Fruit fly (Drosophila melanogaster) whole organism: ENCODE data around the gene CG13062.

Experiments used
- CG8478 ChIP-seq: fragments of >200 bp; optimal IDR thresholded peaks from 2 replicates; lab custom pipeline; 2018; ENCODE audit warnings: inconsistent platforms
- Dll ChIP-seq: fragments of >200 bp; optimal IDR thresholded peaks from 2 replicates; lab custom pipeline; 2017
- EcR ChIP-seq, 2 experiments: fragments of >200 bp; optimal IDR thresholded peaks; 2 replicates each; lab custom pipeline; 2017; ENCODE audit warnings: missing biosample characterization in 2 of 2, missing genetic modification characterization in 2 of 2, missing genetic modification reagents in 2 of 2
- pan ChIP-seq: fragments of >200 bp; optimal IDR thresholded peaks from 2 replicates; lab custom pipeline; 2017
- psq ChIP-seq: fragments of >200 bp; optimal IDR thresholded peaks from 2 replicates; lab custom pipeline; 2017
- usp ChIP-seq: fragments of >200 bp; optimal IDR thresholded peaks from 2 replicates; lab custom pipeline; 2017; ENCODE audit warnings: missing biosample characterization, missing genetic modification characterization, mixed read lengths

CG13062 gene

DNA sequence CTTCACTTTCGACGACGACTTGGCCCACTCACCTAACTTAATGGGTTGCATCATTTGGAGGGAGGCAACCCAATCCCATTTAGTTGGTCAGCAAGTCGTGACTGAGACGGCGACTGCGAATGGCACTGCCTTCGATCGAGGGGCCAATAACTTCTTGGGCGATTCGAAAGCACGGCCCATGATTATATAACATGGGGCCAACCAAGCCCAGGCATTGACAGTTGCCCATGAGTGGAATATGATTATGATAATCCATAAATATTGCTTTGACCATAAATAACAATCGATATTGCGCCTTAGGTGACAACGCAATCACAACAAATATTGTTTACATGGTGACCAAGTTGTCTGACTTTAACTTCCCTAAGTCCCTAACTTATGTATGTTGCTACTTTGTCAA, 30.3 kb upstream of the CG13062 start, which contains the start of gene CG13048:
TSS of gene CG13048 (minus strand) at position 101 of the 400 bp plus-strand sequence.
- TF ChIP-seq Dll (lab: Kevin White, UChicago) (no peak), pan (lab: Kevin White, UChicago) (no peak), EcR (GFP tag; optimal IDR thresholded peaks at IDR 0.05; lab: Kevin White, UChicago) (no peak), CG8478 (no peak), usp (GFP tag; lab: Kevin White, UChicago) (no peak), psq (lab: Kevin White, UChicago) (no peak)

DNA sequence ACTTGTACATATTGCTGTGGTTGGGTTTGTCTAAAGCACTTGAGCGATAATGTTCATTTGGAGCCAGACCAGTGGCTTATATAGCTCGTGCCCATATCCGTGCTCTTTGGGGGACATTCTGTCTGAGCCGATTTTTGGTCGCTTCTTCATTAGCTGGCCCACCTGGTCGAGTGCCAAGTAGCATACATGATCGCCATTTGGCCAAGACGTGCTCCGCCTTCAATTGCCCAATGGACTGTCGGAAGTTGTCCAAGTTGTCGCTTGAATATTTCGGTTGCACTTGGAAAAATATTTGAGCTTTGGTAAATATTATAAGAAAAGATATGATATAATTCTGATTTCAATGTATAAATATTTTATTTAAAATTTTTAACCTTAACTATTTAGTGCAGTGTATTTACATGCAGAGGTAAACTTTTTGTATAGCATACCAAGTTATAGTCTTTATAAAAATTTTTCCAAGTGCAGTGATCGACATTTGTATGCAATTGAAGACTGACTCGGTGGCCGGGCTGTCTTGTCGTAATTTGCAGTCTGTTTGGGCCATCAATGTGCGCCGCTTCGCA, 28.7 kb upstream of the CG13062 start, which contains the start of gene CG13047:
TSS of gene CG13047 (minus strand) at position 51 of the 566 bp plus-strand sequence.
- no peak for TF ChIP-seq pan (lab: Kevin White, UChicago)

DNA sequence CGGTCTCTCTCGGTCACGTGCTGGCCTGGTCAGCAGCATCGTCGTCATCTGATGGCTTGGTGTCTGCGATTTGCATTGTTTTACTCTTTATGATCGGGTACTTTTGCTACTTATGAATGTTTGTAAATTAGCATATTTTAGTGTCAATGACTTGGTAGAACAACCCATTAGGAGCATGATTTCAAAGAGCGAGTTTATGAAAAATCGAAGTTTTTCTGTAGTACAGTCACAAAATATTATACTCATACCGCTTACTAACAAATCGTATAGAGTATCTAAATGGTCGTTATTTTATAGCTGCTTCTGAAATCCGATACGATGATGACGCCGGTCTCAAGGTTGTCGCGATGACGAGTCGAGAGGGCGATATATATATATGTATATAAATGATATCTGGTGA, 27.8 kb upstream of the CG13062 start:
- TF ChIP-seq psq (lab: Kevin White, UChicago) (no peak), Dll (lab: Kevin White, UChicago) (no peak), EcR (GFP tag; optimal IDR thresholded peaks at IDR 0.05; lab: Kevin White, UChicago) (no peak)

DNA sequence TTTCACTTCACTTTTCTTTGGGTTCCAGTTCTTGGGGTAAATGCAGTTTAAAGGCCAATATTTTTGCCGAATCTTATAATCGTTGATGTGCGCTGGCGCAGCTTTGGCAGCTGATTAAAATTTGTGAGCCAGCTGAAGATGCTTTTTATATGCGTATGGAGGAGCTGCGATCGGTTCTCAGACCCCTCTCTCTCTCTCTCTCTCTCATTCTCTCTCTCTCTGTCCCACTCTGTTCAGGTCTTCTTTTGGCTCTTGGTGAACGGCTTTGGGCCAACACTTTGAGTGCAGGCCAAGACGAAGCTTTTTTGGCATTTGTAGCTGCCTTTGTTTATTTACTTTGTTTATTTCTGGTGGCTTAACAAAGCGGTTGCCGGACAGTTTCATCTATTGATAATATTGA, 25.8 kb upstream of the CG13062 start, which contains the start of gene CG13046:
TSS of gene CG13046 (minus strand) at position 101 of the 400 bp plus-strand sequence.
- TF ChIP-seq Dll (lab: Kevin White, UChicago) (no peak), EcR (GFP tag; optimal IDR thresholded peaks at IDR 0.05; lab: Kevin White, UChicago) (no peak), pan (lab: Kevin White, UChicago) (no peak), usp (GFP tag; lab: Kevin White, UChicago) (no peak), psq (lab: Kevin White, UChicago) (no peak), CG8478 (no peak)

DNA sequence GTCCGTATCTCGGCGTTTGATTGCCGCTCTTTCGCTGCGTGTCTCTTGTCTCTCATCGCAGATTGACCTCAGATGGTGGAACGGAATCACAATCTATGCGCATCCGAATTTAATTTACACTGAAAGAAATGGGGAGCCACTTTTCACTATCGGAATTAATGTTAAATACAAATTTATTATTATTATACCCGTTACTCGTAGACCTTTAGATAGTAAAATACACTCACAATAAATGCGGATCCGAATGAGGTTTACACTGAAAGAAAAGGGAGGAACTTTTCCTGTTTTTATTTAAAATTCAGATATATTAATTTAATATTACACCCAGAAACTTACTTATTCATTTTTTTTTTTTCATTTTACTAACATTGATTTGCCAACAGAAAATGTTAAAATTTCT, 25.0 kb upstream of the CG13062 start:
- TF ChIP-seq EcR (GFP tag; optimal IDR thresholded peaks at IDR 0.05; lab: Kevin White, UChicago), result no peak
- TF ChIP-seq CG8478, result no peak
- no peak for TF ChIP-seq Dll (lab: Kevin White, UChicago)
- no peak for TF ChIP-seq psq (lab: Kevin White, UChicago)
- TF ChIP-seq pan (lab: Kevin White, UChicago), result no peak
- TF ChIP-seq usp (GFP tag; lab: Kevin White, UChicago), result no peak

DNA sequence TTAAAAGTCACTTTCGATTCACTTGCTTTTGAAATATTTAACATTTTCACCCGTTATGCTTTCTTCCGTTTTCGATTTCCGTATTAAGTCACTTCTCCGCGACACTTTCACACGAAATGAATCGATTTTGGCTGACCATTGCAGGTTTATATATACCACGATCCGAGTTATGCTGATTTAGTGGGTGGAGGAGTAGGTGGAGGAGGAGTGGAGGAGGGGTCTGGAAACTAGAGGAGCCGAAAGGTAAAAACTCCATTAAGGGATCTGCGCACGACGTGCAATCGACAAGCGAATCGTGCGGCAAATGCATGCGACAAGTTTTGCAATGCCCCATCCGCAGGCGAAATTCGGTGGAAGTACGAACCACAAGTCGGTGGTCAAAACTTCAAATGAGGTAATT, 23.2 kb upstream of the CG13062 start, which contains the start of gene CG13045:
TSS of gene CG13045 (minus strand) at position 101 of the 400 bp plus-strand sequence.
- TF ChIP-seq CG8478 (no peak), EcR (GFP tag; optimal IDR thresholded peaks at IDR 0.05; lab: Kevin White, UChicago) (no peak), pan (lab: Kevin White, UChicago) (no peak)

DNA sequence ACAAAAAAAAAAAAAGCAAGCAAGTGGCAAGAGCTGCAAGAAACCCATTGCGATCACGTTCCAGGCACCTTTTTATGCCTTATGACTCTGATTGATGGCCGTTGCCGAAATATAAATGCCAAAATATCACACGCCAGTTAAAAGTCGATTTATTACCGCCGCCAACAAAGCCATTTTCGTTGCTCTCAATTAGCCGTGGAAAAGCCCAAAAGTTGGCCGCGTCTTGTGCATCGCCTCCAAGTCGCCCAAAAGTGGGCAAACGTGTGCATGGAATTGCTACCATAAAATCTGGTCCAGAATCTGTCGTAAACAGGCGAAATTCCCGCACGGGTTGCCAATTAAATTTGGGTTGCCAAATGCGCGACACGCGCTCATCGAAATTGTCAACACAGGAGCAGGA, 22.4 kb upstream of the CG13062 start:
- TF ChIP-seq pan (lab: Kevin White, UChicago) (no peak), usp (GFP tag; lab: Kevin White, UChicago) (no peak), Dll (lab: Kevin White, UChicago) (no peak), EcR (GFP tag; optimal IDR thresholded peaks at IDR 0.05; lab: Kevin White, UChicago) (no peak), CG8478 (no peak), psq (lab: Kevin White, UChicago) (no peak)

DNA sequence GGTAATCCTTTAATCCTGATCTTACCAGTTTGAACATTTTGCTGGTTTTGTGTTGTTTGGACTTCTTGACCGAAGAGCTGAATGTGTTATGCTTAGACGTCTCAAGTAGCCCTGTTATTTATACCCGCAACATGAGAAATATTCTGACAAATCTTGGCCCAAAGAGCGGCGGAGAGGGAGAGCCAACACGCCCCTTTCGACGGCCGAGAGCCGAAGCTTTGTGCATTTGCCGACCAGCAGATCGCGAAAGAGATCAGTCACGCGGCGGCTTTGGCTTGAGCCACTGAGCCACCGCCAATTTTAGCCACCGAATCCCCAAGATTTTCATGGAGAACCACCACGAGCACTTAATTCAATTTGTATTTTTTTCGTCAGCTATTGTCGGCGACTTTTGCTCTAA, 18.6 kb upstream of the CG13062 start, which contains the start of gene CG4962:
TSS of gene CG4962 (minus strand) at position 101 of the 400 bp plus-strand sequence.
- TF ChIP-seq usp (GFP tag; lab: Kevin White, UChicago) (no peak), pan (lab: Kevin White, UChicago) (no peak), Dll (lab: Kevin White, UChicago) (no peak), CG8478 (no peak), psq (lab: Kevin White, UChicago) (no peak), EcR (GFP tag; optimal IDR thresholded peaks at IDR 0.05; lab: Kevin White, UChicago) (no peak)

DNA sequence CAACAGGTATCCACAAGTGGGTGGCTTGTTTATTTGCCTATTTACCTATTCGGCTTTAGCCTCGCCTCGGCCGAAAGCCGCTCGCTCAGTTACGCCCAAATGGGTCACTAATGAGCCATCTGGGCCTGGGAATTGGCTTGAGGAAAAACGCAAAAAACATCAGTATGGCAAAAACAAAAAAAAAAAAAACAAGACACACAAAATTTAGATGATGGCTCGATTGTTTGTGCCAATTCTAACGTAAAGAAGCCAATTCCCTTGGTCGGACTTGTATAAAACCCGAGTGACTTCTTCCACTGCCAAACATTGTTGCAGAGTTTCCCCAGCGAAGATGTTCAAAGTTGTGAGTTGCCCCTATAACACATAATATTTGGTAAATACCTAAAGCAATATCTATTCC, 12.9 kb upstream of the CG13062 start, which contains the start of gene CG4982:
TSS of gene CG4982 (plus strand) at position 301 of the 400 bp plus-strand sequence.
- no peak for TF ChIP-seq CG8478
- no peak for TF ChIP-seq psq (lab: Kevin White, UChicago)
- TF ChIP-seq Dll (lab: Kevin White, UChicago), result no peak
- no peak for TF ChIP-seq usp (GFP tag; lab: Kevin White, UChicago)
- TF ChIP-seq EcR (GFP tag; optimal IDR thresholded peaks at IDR 0.05; lab: Kevin White, UChicago), result no peak
- TF ChIP-seq pan (lab: Kevin White, UChicago), result no peak

DNA sequence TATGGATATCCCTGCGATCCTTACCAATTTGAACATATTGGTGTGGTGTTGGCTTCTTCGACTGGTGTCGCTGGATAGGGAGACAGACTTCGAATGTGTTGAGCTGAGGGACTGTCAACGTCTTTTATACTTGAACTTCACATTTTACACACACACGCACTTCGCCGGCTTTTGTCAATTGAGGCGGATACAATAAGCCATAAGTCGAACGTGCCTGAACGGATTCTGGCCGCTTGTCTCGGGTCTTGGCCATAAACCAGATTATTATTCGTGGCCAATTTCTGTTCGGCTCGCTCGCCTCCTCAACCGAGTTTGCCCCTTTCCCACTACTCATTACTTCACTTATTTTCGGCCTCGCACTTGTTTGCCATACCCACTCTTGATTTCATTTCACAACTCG, 11.0 kb upstream of the CG13062 start, which contains the start of gene CG13044:
TSS of gene CG13044 (minus strand) at position 101 of the 400 bp plus-strand sequence.
- TF ChIP-seq EcR (GFP tag; optimal IDR thresholded peaks at IDR 0.05; lab: Kevin White, UChicago) (no peak), pan (lab: Kevin White, UChicago) (no peak), Dll (lab: Kevin White, UChicago) (no peak), CG8478 (no peak), usp (GFP tag; lab: Kevin White, UChicago) (no peak), psq (lab: Kevin White, UChicago) (no peak)

DNA sequence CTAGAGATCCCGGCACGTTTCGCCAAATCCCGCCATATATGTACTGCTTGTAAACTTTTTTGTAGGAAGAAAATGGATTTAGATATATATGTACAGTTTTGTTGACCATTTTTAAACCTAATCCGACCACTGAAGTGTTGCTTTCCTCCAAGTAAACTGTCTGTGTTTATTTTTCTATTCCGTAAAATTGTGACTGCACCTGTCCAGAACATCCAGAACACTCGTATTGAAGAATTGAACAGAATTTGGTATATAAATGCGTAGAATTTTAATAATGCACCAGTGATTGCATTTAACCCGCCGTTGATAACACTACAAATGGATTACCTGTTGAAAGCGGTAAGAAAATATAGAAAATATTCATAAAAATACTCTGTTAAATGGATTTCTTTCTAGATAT, 10.1 kb upstream of the CG13062 start, which contains the start of gene CG43249:
TSS of gene CG43249 (plus strand) at position 301 of the 400 bp plus-strand sequence.
- no peak for TF ChIP-seq psq (lab: Kevin White, UChicago)
- no peak for TF ChIP-seq pan (lab: Kevin White, UChicago)
- TF ChIP-seq usp (GFP tag; lab: Kevin White, UChicago), result no peak
- no peak for TF ChIP-seq Dll (lab: Kevin White, UChicago)
- TF ChIP-seq EcR (GFP tag; optimal IDR thresholded peaks at IDR 0.05; lab: Kevin White, UChicago), result no peak
- TF ChIP-seq CG8478, result no peak
